Worm (Caenorhabditis elegans): ENCODE measurements around the gene Y119D3B.21.

The Y119D3B.21 gene

DNA sequence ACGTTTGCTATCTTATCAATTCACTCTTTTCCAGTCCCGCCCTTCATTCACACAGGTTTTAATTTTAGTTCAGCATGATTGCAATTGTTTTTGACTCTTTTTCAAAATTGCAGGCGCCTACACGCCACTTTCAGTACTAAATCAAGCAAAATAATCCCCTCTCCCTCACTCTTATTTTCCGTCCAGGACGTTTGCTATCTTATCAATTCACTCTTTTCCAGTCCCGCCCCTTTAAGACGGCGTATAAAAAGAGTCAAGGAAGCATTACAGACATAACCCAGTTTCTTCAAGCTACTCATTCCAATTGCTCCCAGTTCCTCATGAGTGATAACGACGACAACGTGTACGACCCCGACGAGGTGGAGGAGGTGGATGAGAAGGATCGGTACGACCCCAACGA, at the start of gene Y119D3B.21:
Gene Y119D3B.21 (plus strand): TSS at position 321 of the 400 bp plus-strand sequence.
- TF ChIP-seq unc-62 (GFP tag; optimal IDR thresholded peaks at IDR 0.05): no peak

ce11 chrIII:1166388-1166787, 48.4 kb upstream of the Y119D3B.21 start:
- TF ChIP-seq unc-62 (GFP tag; optimal IDR thresholded peaks at IDR 0.05): no peak

- no peak for TF ChIP-seq unc-62 (GFP tag; optimal IDR thresholded peaks at IDR 0.05)
Measured at ce11 chrIII:1169622-1170021, 45.2 kb upstream of the Y119D3B.21 start.

DNA sequence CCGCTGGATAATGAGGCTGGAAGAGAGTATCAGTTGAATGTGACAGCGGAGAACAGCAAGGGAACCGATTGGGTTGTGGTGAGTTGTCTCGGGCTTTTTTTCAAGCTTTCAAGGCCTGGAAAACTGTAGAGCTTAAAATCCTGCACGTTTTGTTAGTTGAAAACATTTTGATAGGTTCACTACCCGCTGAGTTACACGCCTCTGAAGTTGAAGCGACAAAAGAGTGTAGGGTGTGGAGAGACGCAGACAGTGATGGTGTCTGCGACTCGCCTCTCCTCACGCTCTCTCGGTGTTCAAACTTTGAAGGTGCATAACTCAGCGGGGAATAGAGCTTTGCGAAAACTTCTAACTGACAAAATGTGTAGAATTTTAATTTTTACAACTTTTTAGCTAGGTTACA, 41.5 kb upstream of the Y119D3B.21 start:
- no peak for TF ChIP-seq unc-62 (GFP tag; optimal IDR thresholded peaks at IDR 0.05)

ce11 chrIII:1176080-1176608, 38.7 kb upstream of the Y119D3B.21 start, which contains the start of gene eak-3:
Gene eak-3, minus strand, starts transcription at chrIII:1176558.
- no peak for TF ChIP-seq unc-62 (GFP tag; optimal IDR thresholded peaks at IDR 0.05)

ce11 chrIII:1179006-1179405, 35.8 kb upstream of the Y119D3B.21 start:
- TF ChIP-seq unc-62 (GFP tag; optimal IDR thresholded peaks at IDR 0.05): no peak

DNA sequence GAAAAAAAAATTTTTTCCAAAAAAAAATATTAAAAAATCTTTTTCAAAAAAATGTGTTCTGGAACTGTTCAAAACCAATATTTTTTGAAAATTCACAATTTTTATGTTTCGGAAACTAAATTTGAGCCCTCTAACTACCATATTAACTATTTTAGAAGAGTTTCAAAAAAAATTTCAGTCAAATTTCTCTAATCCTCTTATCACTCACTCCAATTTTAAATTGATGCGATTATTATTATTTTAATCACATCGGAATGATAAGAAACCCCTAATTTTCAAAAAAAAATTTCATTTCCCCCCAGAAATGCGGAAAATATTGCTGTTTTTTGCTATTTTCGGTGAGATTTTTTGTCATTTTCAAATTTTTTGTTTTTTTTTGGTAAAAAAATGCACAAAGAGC, 33.0 kb upstream of the Y119D3B.21 start, which contains the start of gene nspg-8:
Gene nspg-8 (plus strand): TSS at position 301 of the 400 bp plus-strand sequence.
- no peak for TF ChIP-seq unc-62 (GFP tag; optimal IDR thresholded peaks at IDR 0.05)

ce11 chrIII:1193326-1193862, 21.4 kb upstream of the Y119D3B.21 start, which contains the start of gene Y119D3B.14:
Gene Y119D3B.14, minus strand, starts transcription at chrIII:1193812.
- no peak for TF ChIP-seq unc-62 (GFP tag; optimal IDR thresholded peaks at IDR 0.05)

DNA sequence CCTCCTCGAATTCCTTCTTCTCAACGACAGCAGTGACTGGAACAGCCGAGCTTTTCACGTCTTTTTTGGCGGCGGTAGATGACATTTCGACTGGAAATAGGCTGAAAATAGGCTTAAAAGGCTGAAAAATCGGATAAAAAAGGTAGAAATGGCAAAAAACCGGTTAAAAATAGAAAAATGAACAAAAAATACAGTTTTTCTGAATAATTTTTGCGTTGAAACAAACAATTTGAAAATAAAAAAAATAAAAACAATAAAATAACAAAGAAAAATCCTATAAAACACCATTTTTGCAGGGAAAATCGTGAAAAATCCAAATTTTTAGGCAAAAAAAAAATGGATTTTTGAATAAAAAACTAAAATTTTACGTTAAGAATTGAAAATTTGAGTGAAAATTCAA, 18.6 kb upstream of the Y119D3B.21 start, which contains the start of gene dss-1:
Gene dss-1 (minus strand): TSS at position 101 of the 400 bp plus-strand sequence.
- no peak for TF ChIP-seq unc-62 (GFP tag; optimal IDR thresholded peaks at IDR 0.05)

ce11 chrIII:1201958-1202596, 12.7 kb upstream of the Y119D3B.21 start, which contains the start of the genes mrpl-45 and Y119D3B.12:
Gene mrpl-45, minus strand, starts transcription at chrIII:1202008.
Gene Y119D3B.12, plus strand, starts transcription at chrIII:1202546.
- no peak for TF ChIP-seq unc-62 (GFP tag; optimal IDR thresholded peaks at IDR 0.05)

DNA sequence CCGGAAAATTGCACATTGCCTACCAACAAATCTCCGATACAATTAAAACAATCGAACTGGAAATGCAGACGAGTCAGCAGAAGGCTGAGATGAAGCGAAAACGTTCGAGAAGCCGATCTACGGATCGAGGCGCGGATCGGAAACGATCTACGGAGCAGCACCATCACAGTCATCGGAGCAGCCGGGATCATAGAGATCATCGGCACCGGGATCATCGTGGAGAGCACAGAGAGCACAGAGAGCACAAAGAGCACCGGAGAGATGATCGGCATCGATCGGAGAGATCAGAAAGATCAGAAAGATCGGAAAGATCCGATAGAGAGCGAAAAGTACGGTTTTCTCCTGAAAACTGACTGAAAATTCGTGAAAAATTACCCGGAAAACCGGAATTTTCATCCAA, 9.4 kb upstream of the Y119D3B.21 start:
- no peak for TF ChIP-seq unc-62 (GFP tag; optimal IDR thresholded peaks at IDR 0.05)

- TF ChIP-seq unc-62 (GFP tag; optimal IDR thresholded peaks at IDR 0.05): no peak
Measured at ce11 chrIII:1206331-1206730, 8.5 kb upstream of the Y119D3B.21 start.

DNA sequence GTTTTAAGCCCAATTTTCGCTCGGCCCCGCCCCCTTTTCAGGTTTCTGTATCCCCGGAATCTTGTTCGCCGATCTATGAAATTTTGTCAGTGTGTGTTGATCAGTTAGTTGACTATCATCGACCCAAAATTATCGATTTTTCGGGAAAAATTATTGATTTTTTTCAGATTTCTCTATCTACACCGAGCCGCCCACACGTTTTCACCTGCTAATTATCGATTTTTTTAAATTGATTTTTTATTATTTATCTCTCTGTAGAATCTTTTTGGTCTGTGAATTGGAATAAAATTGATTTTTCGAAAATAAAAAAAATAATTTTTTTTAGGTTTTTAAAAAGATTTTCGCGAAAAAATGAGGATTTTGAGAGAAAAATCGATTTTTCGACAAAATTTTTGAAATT, 7.8 kb upstream of the Y119D3B.21 start:
- no peak for TF ChIP-seq unc-62 (GFP tag; optimal IDR thresholded peaks at IDR 0.05)

ce11 chrIII:1207852-1208251, 6.9 kb upstream of the Y119D3B.21 start, which contains the start of gene orc-3:
Gene orc-3, plus strand, starts transcription at chrIII:1208133.
- TF ChIP-seq unc-62 (GFP tag; optimal IDR thresholded peaks at IDR 0.05): no peak

- TF ChIP-seq unc-62 (GFP tag; optimal IDR thresholded peaks at IDR 0.05): no peak
Measured at ce11 chrIII:1210638-1211037, 4.2 kb upstream of the Y119D3B.21 start.

- no peak for TF ChIP-seq unc-62 (GFP tag; optimal IDR thresholded peaks at IDR 0.05)
Measured at ce11 chrIII:1214121-1214673, 603 bp upstream of the Y119D3B.21 start.

DNA sequence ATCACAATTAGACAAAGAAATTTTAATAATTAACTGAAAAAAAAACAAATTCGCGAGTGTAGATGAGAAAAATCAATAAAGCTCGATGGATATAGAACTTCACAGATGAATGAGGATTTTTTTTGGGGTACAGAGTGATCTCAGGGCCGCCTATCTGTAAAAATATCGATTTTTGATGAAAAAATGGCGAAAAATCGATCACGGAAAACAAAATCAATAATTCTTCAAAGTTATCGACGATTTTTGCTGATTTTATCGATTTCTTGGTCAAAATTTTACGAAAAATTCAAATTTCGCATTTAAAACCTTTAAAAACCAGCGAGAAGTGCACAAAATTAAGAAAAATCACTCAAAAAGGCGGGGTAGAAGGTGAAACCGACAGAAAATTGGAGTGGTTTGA, 1.3 kb downstream of the Y119D3B.21 start:
- no peak for TF ChIP-seq unc-62 (GFP tag; optimal IDR thresholded peaks at IDR 0.05)
